Worm (Caenorhabditis elegans): ENCODE results near the gene B0334.10.

Gene B0334.10

DNA sequence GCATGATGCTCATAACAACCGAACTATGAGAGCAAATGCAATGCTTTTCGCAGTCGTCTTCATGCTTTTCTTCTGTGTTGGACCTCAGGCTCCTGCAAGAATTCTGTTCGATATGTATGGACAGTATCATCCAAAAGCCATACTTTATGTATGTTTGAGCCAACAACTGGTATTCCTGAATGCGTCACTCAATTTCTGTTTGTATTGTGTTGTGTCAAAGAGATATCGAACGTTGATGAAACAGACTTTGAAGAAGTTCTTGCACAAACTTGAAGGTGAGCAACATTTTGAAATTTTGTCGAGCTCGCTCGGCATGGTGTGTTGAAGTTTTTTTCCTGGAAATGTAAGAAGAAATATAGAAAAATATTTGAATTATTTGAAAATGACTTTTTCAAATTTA is 5.4 kb upstream of the B0334.10 start:
- TF ChIP-seq nhr-28 (tag; optimal IDR thresholded peaks at IDR 0.05) (no peak), ets-5 (GFP tag; IDR thresholded peaks at IDR 0.05) (no peak), jun-1 (tag; optimal IDR thresholded peaks at IDR 0.05) (no peak), mef-2 (tag; optimal IDR thresholded peaks at IDR 0.05) (no peak), mep-1 (tag; optimal IDR thresholded peaks at IDR 0.05) (no peak), efl-1 (optimal IDR thresholded peaks at IDR 0.05) (no peak), efl-1 (GFP tag; optimal IDR thresholded peaks at IDR 0.05 in 1 of 2) (peak in 1 of 2 experiments; percentile 56)

- TF ChIP-seq nhr-12 (tag; optimal IDR thresholded peaks at IDR 0.05) = no peak
- no peak for TF ChIP-seq mep-1 (tag; optimal IDR thresholded peaks at IDR 0.05)
- TF ChIP-seq mdl-1 (tag; optimal IDR thresholded peaks at IDR 0.05) = no peak
Observed at ce11 chrII:11514775-11515174, 3.5 kb upstream of the B0334.10 start, which contains the start of gene srh-44. Gene srh-44, plus strand, starts transcription at chrII:11515075.

DNA sequence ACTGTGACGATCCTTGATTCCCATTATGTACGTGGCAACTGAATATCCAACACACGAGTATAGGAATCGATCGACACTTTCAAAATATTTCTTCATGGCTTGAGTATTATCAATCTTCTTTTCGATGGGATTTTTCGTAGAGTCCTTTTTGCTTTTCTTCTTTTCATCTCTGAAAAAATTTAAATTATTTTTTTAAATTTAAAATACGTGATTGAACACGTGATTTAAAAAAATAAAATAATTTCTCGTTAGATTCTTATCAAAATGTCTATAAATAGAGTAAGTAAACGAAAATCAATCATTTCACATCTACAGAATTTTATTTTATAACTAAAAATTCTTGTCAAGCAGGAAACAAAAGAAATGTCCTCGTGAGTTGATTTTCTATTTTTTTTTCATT is 3.0 kb downstream of the B0334.10 start, which contains the start of gene Y62F5A.10:
Y62F5A.10 (plus strand) TSS at position 301 of the 400 bp plus-strand sequence.
- TF ChIP-seq egl-13 (tag; optimal IDR thresholded peaks at IDR 0.05) (no peak), ceh-8 (GFP tag; optimal IDR thresholded peaks at IDR 0.05) (no peak), F16B12.6 (tag; optimal IDR thresholded peaks at IDR 0.05) (no peak), egl-27 (tag; optimal IDR thresholded peaks at IDR 0.05) (no peak), nhr-12 (tag; optimal IDR thresholded peaks at IDR 0.05) (no peak), nhr-47 (tag; optimal IDR thresholded peaks at IDR 0.05) (no peak), ztf-11 (tag; optimal IDR thresholded peaks at IDR 0.05) (no peak), lsy-2 (tag; optimal IDR thresholded peaks at IDR 0.05) (no peak), lin-15B (tag; optimal IDR thresholded peaks at IDR 0.05) (no peak), aly-2 (tag; optimal IDR thresholded peaks at IDR 0.05) (no peak), nhr-11 (tag; optimal IDR thresholded peaks at IDR 0.05) (no peak), jun-1 (tag; optimal IDR thresholded peaks at IDR 0.05) (no peak), lin-13 (GFP tag; optimal IDR thresholded peaks at IDR 0.05) (no peak), hpl-2 (GFP tag; optimal IDR thresholded peaks at IDR 0.05) (no peak), ceh-90 (tag; optimal IDR thresholded peaks at IDR 0.05) (no peak), C04F5.9 (tag; optimal IDR thresholded peaks at IDR 0.05) (no peak), zip-4 (GFP tag; optimal IDR thresholded peaks at IDR 0.05) (no peak), sup-37 (GFP tag; optimal IDR thresholded peaks at IDR 0.05) (no peak)

DNA sequence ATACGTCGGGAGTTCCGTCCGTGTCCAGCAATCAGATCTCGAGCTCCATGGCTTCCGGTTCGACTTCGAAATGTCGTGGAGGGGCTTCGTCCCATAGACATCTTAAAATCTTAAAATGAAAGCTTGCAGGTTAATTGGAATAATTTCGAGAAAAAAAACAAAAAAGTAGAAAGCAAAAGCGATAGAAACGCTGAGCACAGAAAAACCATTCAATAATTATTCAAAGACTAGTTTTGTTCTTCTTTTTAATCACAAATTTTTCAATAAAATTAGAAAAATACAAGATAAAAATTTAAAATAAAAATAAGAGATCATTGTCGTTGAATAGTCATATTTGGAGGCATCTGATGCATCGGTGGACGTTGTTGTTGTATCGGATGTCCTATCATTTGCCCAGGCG is 8.7 kb downstream of the B0334.10 start, which contains the start of gene age-1:
age-1 (minus strand) TSS at position 101 of the 400 bp plus-strand sequence.
- TF ChIP-seq F16B12.6 (tag; optimal IDR thresholded peaks at IDR 0.05) (no peak), zip-4 (GFP tag; optimal IDR thresholded peaks at IDR 0.05) (no peak), hpl-2 (GFP tag; optimal IDR thresholded peaks at IDR 0.05) (no peak), xbp-1 (tag; optimal IDR thresholded peaks at IDR 0.05) (no peak), ces-1 (GFP tag; optimal IDR thresholded peaks at IDR 0.05) (no peak), ceh-82 (tag; optimal IDR thresholded peaks at IDR 0.05) (no peak), snu-23 (GFP tag; optimal IDR thresholded peaks at IDR 0.05) (no peak), skn-1 (tag; optimal IDR thresholded peaks at IDR 0.05) (no peak), mab-9 (GFP tag; IDR thresholded peaks at IDR 0.05) (no peak), C04F5.9 (tag; optimal IDR thresholded peaks at IDR 0.05) (no peak), nhr-90 (tag; optimal IDR thresholded peaks at IDR 0.05; ENCODE audit: poor library complexity) (no peak), irx-1 (tag; optimal IDR thresholded peaks at IDR 0.05) (no peak), alr-1 (tag; optimal IDR thresholded peaks at IDR 0.05; ENCODE audit: borderline replicate concordance) (no peak), nhr-76 (tag; optimal IDR thresholded peaks at IDR 0.05) (no peak), sup-37 (GFP tag; optimal IDR thresholded peaks at IDR 0.05) (no peak), sox-4 (tag; optimal IDR thresholded peaks at IDR 0.05) (no peak)

DNA sequence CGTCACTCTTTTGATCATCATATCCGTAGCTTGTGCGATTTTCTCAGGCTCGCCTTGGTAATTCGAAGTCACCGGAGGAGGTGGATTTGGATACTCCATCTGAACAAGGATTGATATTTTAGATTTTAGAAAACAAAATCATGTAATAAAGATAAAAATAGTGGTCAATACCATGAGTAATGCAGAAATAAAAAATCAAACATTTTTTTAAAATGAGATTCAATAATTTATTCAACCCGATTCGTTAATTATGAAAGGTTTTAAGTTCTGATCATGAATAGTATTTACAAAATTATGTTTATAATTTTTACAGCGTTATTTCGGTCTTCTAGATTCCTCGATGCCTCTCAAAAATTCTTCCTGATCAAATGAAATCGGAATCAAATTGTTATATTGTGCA is 15.4 kb downstream of the B0334.10 start, which contains the start of gene mdt-8:
mdt-8 (minus strand) TSS at position 101 of the 400 bp plus-strand sequence.
- TF ChIP-seq isw-1 (GFP tag; IDR thresholded peaks at IDR 0.05) (no peak), nhr-77 (tag; optimal IDR thresholded peaks at IDR 0.05) (no peak), unc-98 (GFP tag; IDR thresholded peaks at IDR 0.05) (no peak), hpl-2 (GFP tag; optimal IDR thresholded peaks at IDR 0.05) (no peak), nhr-19 (GFP tag; conservative IDR thresholded peaks at IDR 0.05) (no peak), alr-1 (tag; optimal IDR thresholded peaks at IDR 0.05; ENCODE audit: borderline replicate concordance) (no peak), elt-3 (tag; optimal IDR thresholded peaks at IDR 0.05) (no peak), C16A3.4 (tag; optimal IDR thresholded peaks at IDR 0.05) (no peak), irx-1 (tag; optimal IDR thresholded peaks at IDR 0.05) (no peak)

Measured in whole organism, L1 larva.